Worm (Caenorhabditis elegans) whole organism, L1 larva: ENCODE data around the gene fmo-3.
A peak's percentile ranks its signal among the peaks of the same experiment; 100 is the strongest.

Experiments
- F16B12.6 ChIP-seq: fragments of 150-350 bp; optimal IDR thresholded peaks from 2 replicates; lab custom pipeline; 2014; ENCODE audit warnings: missing biosample characterization, missing genetic modification characterization
- Y116A8C.19 ChIP-seq: sonication (generic microtip); optimal IDR thresholded peaks from 2 replicates; lab custom pipeline; 2016; ENCODE audit warnings: missing compliant biosample characterization, missing genetic modification characterization, borderline replicate concordance
- aha-1 ChIP-seq: fragments of 150-350 bp; optimal IDR thresholded peaks from 2 replicates; lab custom pipeline; 2014; ENCODE audit warnings: missing biosample characterization, missing genetic modification characterization
- alr-1 ChIP-seq: fragments of 200-800 bp; sonication (Bioruptor generic); optimal IDR thresholded peaks from 2 replicates; lab custom pipeline; 2018; ENCODE audit warnings: borderline replicate concordance, mild to moderate bottlenecking, missing genetic modification characterization, missing compliant biosample characterization
- aly-2 ChIP-seq: fragments of 150-350 bp; optimal IDR thresholded peaks from 2 replicates; lab custom pipeline; 2014; ENCODE audit warnings: missing biosample characterization, missing genetic modification characterization
- ama-1 ChIP-seq: fragments of 150-350 bp; optimal IDR thresholded peaks from 2 replicates; lab custom pipeline; 2014
- blmp-1 ChIP-seq: fragments of 150-350 bp; optimal IDR thresholded peaks from 2 replicates; lab custom pipeline; 2014; ENCODE audit warnings: missing biosample characterization, missing genetic modification characterization
- ceh-82 ChIP-seq, 3 experiments: fragments of 150-350 bp in 1 of 3; sonication (generic microtip) in 2 of 3; optimal IDR thresholded peaks; 2 replicates each; lab custom pipeline; 2014 to 2017; ENCODE audit warnings: missing biosample characterization in 3 of 3, missing genetic modification characterization in 3 of 3
- ceh-88 ChIP-seq: fragments of 200-800 bp; sonication (Bioruptor generic); IDR thresholded peaks from 2 replicates; pipeline ENCODE4 v1.3.6; 2022; ENCODE audit warnings: missing genetic modification characterization, missing compliant biosample characterization
- ceh-90 ChIP-seq: sonication (generic microtip); optimal IDR thresholded peaks from 2 replicates; lab custom pipeline; 2016; ENCODE audit warnings: missing genetic modification characterization, missing compliant biosample characterization
- ces-1 ChIP-seq: fragments of 150-350 bp; optimal IDR thresholded peaks from 2 replicates; lab custom pipeline; 2014; ENCODE audit warnings: missing biosample characterization, missing genetic modification reagents, missing genetic modification characterization
- dpl-1 ChIP-seq, 3 experiments: fragments of 150-350 bp in 2 of 3; sonication (generic microtip) in 1 of 3; optimal IDR thresholded peaks; 2 replicates each; lab custom pipeline; 2014 to 2017; ENCODE audit warnings: missing biosample characterization in 3 of 3, missing genetic modification characterization in 3 of 3, missing genetic modification reagents in 3 of 3
- elt-2 ChIP-seq: sonication (generic microtip); optimal IDR thresholded peaks from 2 replicates; lab custom pipeline; 2016; ENCODE audit warnings: missing genetic modification characterization, mild to moderate bottlenecking, inconsistent platforms, missing compliant biosample characterization, missing genetic modification reagents
- elt-3 ChIP-seq, 6 experiments: fragments of 150-350 bp in 1 of 6; sonication (generic microtip); optimal IDR thresholded peaks; 2 replicates each; lab custom pipeline; 2017 to 2018; ENCODE audit warnings: missing biosample characterization in 6 of 6, missing genetic modification characterization in 6 of 6, inconsistent platforms in 1 of 6
- fkh-10 ChIP-seq: sonication (generic microtip); optimal IDR thresholded peaks from 2 replicates; lab custom pipeline; 2017; ENCODE audit warnings: missing biosample characterization, missing genetic modification reagents, missing genetic modification characterization
- fkh-4 ChIP-seq: sonication (generic microtip); optimal IDR thresholded peaks from 2 replicates; lab custom pipeline; 2016; ENCODE audit warnings: missing compliant biosample characterization, missing genetic modification characterization, borderline replicate concordance
- fkh-8 ChIP-seq: sonication (generic microtip); optimal IDR thresholded peaks from 2 replicates; lab custom pipeline; 2016; ENCODE audit warnings: mild to moderate bottlenecking, missing genetic modification characterization, missing compliant biosample characterization
- fos-1 ChIP-seq: fragments of 150-350 bp; optimal IDR thresholded peaks from 2 replicates; lab custom pipeline; 2014; ENCODE audit warnings: missing biosample characterization, missing genetic modification characterization
- hlh-17 ChIP-seq: fragments of 200-800 bp; sonication (Bioruptor generic); optimal IDR thresholded peaks from 2 replicates; lab custom pipeline; 2018; ENCODE audit warnings: missing genetic modification characterization, mild to moderate bottlenecking, missing compliant biosample characterization, moderate library complexity, borderline replicate concordance
- hlh-4 ChIP-seq: sonication (generic microtip); optimal IDR thresholded peaks from 2 replicates; lab custom pipeline; 2016; ENCODE audit warnings: mild to moderate bottlenecking, missing genetic modification characterization, missing compliant biosample characterization
- hpl-2 ChIP-seq: fragments of 150-350 bp; optimal IDR thresholded peaks from 2 replicates; lab custom pipeline; 2014; ENCODE audit warnings: missing biosample characterization, missing genetic modification reagents, missing genetic modification characterization
- jun-1 ChIP-seq: fragments of 150-350 bp; optimal IDR thresholded peaks from 2 replicates; lab custom pipeline; 2014; ENCODE audit warnings: missing biosample characterization, missing genetic modification reagents, missing genetic modification characterization
- lin-13 ChIP-seq: fragments of 150-350 bp; optimal IDR thresholded peaks from 2 replicates; lab custom pipeline; 2014; ENCODE audit warnings: missing biosample characterization, missing genetic modification reagents, missing genetic modification characterization
- lin-14 ChIP-seq: fragments of 200-800 bp; sonication (Bioruptor generic); optimal IDR thresholded peaks from 2 replicates; lab custom pipeline; 2018; ENCODE audit warnings: mild to moderate bottlenecking, missing genetic modification characterization, moderate library complexity, missing compliant biosample characterization
- lin-15B ChIP-seq: fragments of 150-350 bp; sonication (generic microtip); optimal IDR thresholded peaks from 3 replicates; lab custom pipeline; 2014; ENCODE audit warnings: missing biosample characterization, missing genetic modification characterization
- lin-35 ChIP-seq, 2 experiments: fragments of 150-350 bp; optimal IDR thresholded peaks; 2 replicates each; lab custom pipeline; 2014; ENCODE audit warnings: missing biosample characterization in 2 of 2, missing genetic modification characterization in 2 of 2, missing genetic modification reagents in 2 of 2
- lin-39 ChIP-seq: fragments of 150-350 bp; optimal IDR thresholded peaks from 2 replicates; lab custom pipeline; 2014; ENCODE audit warnings: missing biosample characterization, missing genetic modification reagents, missing genetic modification characterization
- lsy-2 ChIP-seq, 2 experiments: fragments of 150-350 bp; optimal IDR thresholded peaks; 2 replicates each; lab custom pipeline; 2014; ENCODE audit warnings: missing biosample characterization in 2 of 2, missing genetic modification characterization in 2 of 2
- mef-2 ChIP-seq: fragments of 150-350 bp; optimal IDR thresholded peaks from 2 replicates; lab custom pipeline; 2014; ENCODE audit warnings: missing biosample characterization, missing genetic modification characterization
- mep-1 ChIP-seq: fragments of 150-350 bp; optimal IDR thresholded peaks from 2 replicates; lab custom pipeline; 2014; ENCODE audit warnings: missing biosample characterization, missing genetic modification characterization
- nhr-11 ChIP-seq: fragments of 150-350 bp; optimal IDR thresholded peaks from 2 replicates; lab custom pipeline; 2014; ENCODE audit warnings: missing biosample characterization, missing genetic modification characterization
- nhr-19 ChIP-seq: fragments of 200-800 bp; sonication (Bioruptor generic); conservative IDR thresholded peaks from 2 replicates; pipeline ENCODE4 v1.3.6; 2022; ENCODE audit warnings: missing genetic modification characterization, missing compliant biosample characterization
- nhr-20 ChIP-seq: sonication (generic microtip); optimal IDR thresholded peaks from 2 replicates; lab custom pipeline; 2016; ENCODE audit warnings: mild to moderate bottlenecking, missing genetic modification characterization, missing compliant biosample characterization
- nhr-28 ChIP-seq: fragments of 150-350 bp; optimal IDR thresholded peaks from 2 replicates; lab custom pipeline; 2014; ENCODE audit warnings: missing biosample characterization, missing genetic modification characterization
- nhr-71 ChIP-seq: sonication (generic microtip); optimal IDR thresholded peaks from 2 replicates; lab custom pipeline; 2016; ENCODE audit warnings: mild to moderate bottlenecking, missing genetic modification characterization, moderate library complexity, missing compliant biosample characterization
- nhr-76 ChIP-seq: sonication (generic microtip); optimal IDR thresholded peaks from 2 replicates; lab custom pipeline; 2017; ENCODE audit warnings: missing biosample characterization, missing genetic modification characterization
- nhr-84 ChIP-seq: sonication (generic microtip); optimal IDR thresholded peaks from 2 replicates; lab custom pipeline; 2017; ENCODE audit warnings: missing biosample characterization, missing genetic modification characterization
- nhr-85 ChIP-seq: sonication (generic microtip); peaks from one replicate; lab custom pipeline; 2016; ENCODE audit warnings: missing genetic modification characterization, inconsistent platforms, missing compliant biosample characterization
- pax-3 ChIP-seq: fragments of 200-800 bp; sonication (Bioruptor generic); optimal IDR thresholded peaks from 2 replicates; lab custom pipeline; 2018; ENCODE audit warnings: mild to moderate bottlenecking, missing genetic modification characterization, moderate library complexity, missing compliant biosample characterization
- pqm-1 ChIP-seq: sonication (generic microtip); optimal IDR thresholded peaks from 3 replicates; lab custom pipeline; 2017; ENCODE audit warnings: missing biosample characterization, missing genetic modification characterization
- rnt-1 ChIP-seq: sonication (generic microtip); optimal IDR thresholded peaks from 2 replicates; lab custom pipeline; 2016; ENCODE audit warnings: mild to moderate bottlenecking, missing genetic modification characterization, moderate library complexity, missing compliant biosample characterization
- skn-1 ChIP-seq: fragments of 150-350 bp; optimal IDR thresholded peaks from 2 replicates; lab custom pipeline; 2014; ENCODE audit warnings: missing biosample characterization, missing genetic modification characterization
- snu-23 ChIP-seq: sonication (generic microtip); optimal IDR thresholded peaks from 2 replicates; lab custom pipeline; 2016; ENCODE audit warnings: missing genetic modification characterization, missing compliant biosample characterization
- sox-4 ChIP-seq: sonication (generic microtip); optimal IDR thresholded peaks from 2 replicates; lab custom pipeline; 2016; ENCODE audit warnings: missing genetic modification characterization, missing compliant biosample characterization
- sptf-1 ChIP-seq: fragments of 150-350 bp; optimal IDR thresholded peaks from 2 replicates; lab custom pipeline; 2014; ENCODE audit warnings: missing biosample characterization, missing genetic modification characterization
- tlp-1 ChIP-seq: fragments of 150-350 bp; optimal IDR thresholded peaks from 2 replicates; lab custom pipeline; 2014; ENCODE audit warnings: missing biosample characterization, missing genetic modification characterization
- unc-130 ChIP-seq: fragments of 150-350 bp; optimal IDR thresholded peaks from 2 replicates; lab custom pipeline; 2017; ENCODE audit warnings: missing biosample characterization, missing genetic modification characterization, inconsistent platforms
- unc-30 ChIP-seq: sonication (generic microtip); optimal IDR thresholded peaks from 2 replicates; lab custom pipeline; 2017; ENCODE audit warnings: missing biosample characterization, missing genetic modification characterization
- unc-86 ChIP-seq: sonication (generic microtip); optimal IDR thresholded peaks from 2 replicates; lab custom pipeline; 2016; ENCODE audit warnings: missing genetic modification characterization, missing compliant biosample characterization
- vab-15 ChIP-seq: sonication (generic microtip); optimal IDR thresholded peaks from 2 replicates; lab custom pipeline; 2017; ENCODE audit warnings: missing genotype, mild to moderate bottlenecking, missing genetic modification characterization, missing compliant biosample characterization
- xbp-1 ChIP-seq: sonication (generic microtip); optimal IDR thresholded peaks from 2 replicates; lab custom pipeline; 2016; ENCODE audit warnings: missing genetic modification characterization, missing compliant biosample characterization
- zip-4 ChIP-seq: fragments of 200-800 bp; sonication (Bioruptor generic); optimal IDR thresholded peaks from 2 replicates; lab custom pipeline; 2018; ENCODE audit warnings: mild to moderate bottlenecking, missing genetic modification characterization, moderate library complexity, missing compliant biosample characterization
- ztf-11 ChIP-seq, 2 experiments: sonication (generic microtip); optimal IDR thresholded peaks; 2 replicates each; lab custom pipeline; 2016 to 2017; ENCODE audit warnings: missing genetic modification characterization in 2 of 2, missing biosample characterization in 1 of 2, missing compliant biosample characterization in 1 of 2

fmo-3 gene

DNA sequence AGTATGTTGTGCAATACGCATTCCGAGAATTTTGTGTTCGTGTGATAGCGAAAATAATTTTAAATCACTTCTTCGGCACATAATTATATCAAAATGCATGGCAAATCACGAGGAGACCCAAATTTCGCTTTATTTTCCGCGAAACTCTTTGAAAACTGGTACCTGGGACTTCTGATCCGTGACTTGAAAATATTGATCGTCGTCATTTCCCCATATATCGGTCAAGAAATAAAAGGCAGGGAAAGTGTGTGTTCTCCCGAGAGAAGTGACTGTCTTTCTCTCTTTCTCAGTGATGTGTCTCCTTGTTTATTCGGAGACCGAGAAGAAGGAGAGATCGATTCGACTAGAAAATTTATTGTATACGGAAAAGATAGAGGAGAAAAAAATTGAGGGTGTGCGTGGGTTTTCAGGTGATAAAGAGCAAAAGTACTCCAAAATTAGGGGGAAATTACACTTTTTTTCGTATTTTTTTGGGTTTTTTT is 16.8 kb downstream of the fmo-3 start, which contains the start of gene W09D10.5:
Gene W09D10.5 (minus strand): TSS at position 345 of the 482 bp plus-strand sequence.
- TF ChIP-seq sox-4 (tag; lab: Kevin White, UChicago) = no peak
- no peak for TF ChIP-seq zip-4 (GFP tag; lab: Kevin White, UChicago)
- peak; percentile 29 for TF ChIP-seq ama-1 (lab: Kevin White, UChicago)
- TF ChIP-seq ztf-11 (tag; optimal IDR thresholded peaks at IDR 0.05; lab: Kevin White, UChicago) = no peak
- TF ChIP-seq mep-1 (tag; lab: Kevin White, UChicago) = peak; percentile 27
- no peak for TF ChIP-seq nhr-84 (tag; lab: Kevin White, UChicago)
- TF ChIP-seq elt-3 (tag; optimal IDR thresholded peaks at IDR 0.05; lab: Kevin White, UChicago) = no peak
- TF ChIP-seq fkh-4 (tag; lab: Kevin White, UChicago) = no peak
- TF ChIP-seq dpl-1 (GFP tag; optimal IDR thresholded peaks at IDR 0.05; lab: Kevin White, UChicago) = no peak
- no peak for TF ChIP-seq vab-15
- TF ChIP-seq unc-130 (tag; lab: Kevin White, UChicago) = no peak
- TF ChIP-seq nhr-85 (tag; lab: Kevin White, UChicago) = peak; percentile 48
- TF ChIP-seq skn-1 (tag; lab: Kevin White, UChicago) = no peak
- TF ChIP-seq nhr-11 = no peak
- TF ChIP-seq nhr-28 = no peak
- TF ChIP-seq unc-86 (tag; lab: Kevin White, UChicago) = no peak
- TF ChIP-seq rnt-1 (tag; lab: Kevin White, UChicago) = no peak
- no peak for TF ChIP-seq ceh-88 (GFP tag; lab: Robert Waterston, UW)
- no peak for TF ChIP-seq xbp-1 (tag; lab: Kevin White, UChicago)
- TF ChIP-seq nhr-19 (GFP tag; lab: Robert Waterston, UW) = no peak
- TF ChIP-seq fos-1 = no peak
- peak in 1 of 2 experiments; percentile 41 for TF ChIP-seq lin-35 (GFP tag; optimal IDR thresholded peaks at IDR 0.05; lab: Kevin White, UChicago)
- no peak for TF ChIP-seq hlh-4 (tag; lab: Kevin White, UChicago)
- no peak for TF ChIP-seq mef-2 (tag; lab: Kevin White, UChicago)
- TF ChIP-seq pax-3 (tag; lab: Kevin White, UChicago) = peak; percentile 27
- TF ChIP-seq fkh-8 (tag; lab: Kevin White, UChicago) = no peak
- TF ChIP-seq fkh-10 (GFP tag; lab: Kevin White, UChicago) = no peak
- no peak for TF ChIP-seq unc-30 (tag; lab: Kevin White, UChicago)
- TF ChIP-seq ceh-90 (tag; lab: Kevin White, UChicago) = no peak
- no peak for TF ChIP-seq hlh-17 (GFP tag; lab: Kevin White, UChicago)
- no peak for TF ChIP-seq lin-13 (GFP tag; lab: Kevin White, UChicago)
- no peak for TF ChIP-seq nhr-76 (tag; lab: Kevin White, UChicago)
- no peak for TF ChIP-seq ceh-82 (tag; optimal IDR thresholded peaks at IDR 0.05; lab: Kevin White, UChicago)
- TF ChIP-seq snu-23 (GFP tag; lab: Kevin White, UChicago) = peak; percentile 34
- no peak for TF ChIP-seq ces-1
- no peak for TF ChIP-seq aha-1 (tag; lab: Kevin White, UChicago)
- TF ChIP-seq elt-2 = no peak
- TF ChIP-seq blmp-1 (tag; lab: Kevin White, UChicago) = peak; percentile 94
- no peak for TF ChIP-seq alr-1 (tag; lab: Kevin White, UChicago)
- TF ChIP-seq aly-2 = no peak
- no peak for TF ChIP-seq lin-15B (tag; lab: Kevin White, UChicago)
- no peak for TF ChIP-seq tlp-1 (tag; lab: Kevin White, UChicago)
- TF ChIP-seq jun-1 (tag; lab: Kevin White, UChicago) = no peak
- peak; percentile 15 for TF ChIP-seq nhr-20 (tag; lab: Kevin White, UChicago)
- peak in 1 of 2 experiments; percentile 40 for TF ChIP-seq lsy-2 (tag; optimal IDR thresholded peaks at IDR 0.05; lab: Kevin White, UChicago)
- TF ChIP-seq Y116A8C.19 (tag; lab: Kevin White, UChicago) = no peak
- TF ChIP-seq F16B12.6 (tag; lab: Kevin White, UChicago) = no peak
- no peak for TF ChIP-seq hpl-2 (GFP tag; lab: Kevin White, UChicago)
- peak; percentile 4 for TF ChIP-seq nhr-71
- TF ChIP-seq sptf-1 (tag; lab: Kevin White, UChicago) = no peak
- peak; percentile 31 for TF ChIP-seq lin-14 (GFP tag; lab: Kevin White, UChicago)
- TF ChIP-seq lin-39 (tag; lab: Kevin White, UChicago) = no peak
- TF ChIP-seq pqm-1 (tag; lab: Kevin White, UChicago) = no peak
